Fruit fly (Drosophila melanogaster) whole organism, wandering third instar larva: ENCODE data around the gene ttk.

ENCODE experiments used
- CG32264 ChIP-seq: fragments of 200-800 bp; sonication (Bioruptor generic); optimal IDR thresholded peaks from 2 replicates; lab custom pipeline; 2016; ENCODE audit warnings: missing biosample characterization, missing genetic modification characterization
- Dfd ChIP-seq: fragments of >200 bp; optimal IDR thresholded peaks from 2 replicates; lab custom pipeline; 2017; ENCODE audit warnings: missing biosample characterization, missing genetic modification characterization
- Dif ChIP-seq: fragments of 200-275, 200-300 bp; sonication (Bioruptor generic); optimal IDR thresholded peaks from 2 replicates; lab custom pipeline; 2018; ENCODE audit warnings: missing biosample characterization, missing genetic modification characterization; ENCODE audit not compliant: partially characterized antibody
- GATAd ChIP-seq: sonication (Bioruptor generic); optimal IDR thresholded peaks from 2 replicates; lab custom pipeline; 2016; ENCODE audit warnings: missing biosample characterization, missing genetic modification characterization
- Hr78 ChIP-seq: fragments of >200 bp; optimal IDR thresholded peaks from 2 replicates; lab custom pipeline; 2017; ENCODE audit warnings: missing biosample characterization, missing genetic modification characterization
- Mio ChIP-seq: sonication (Bioruptor generic); optimal IDR thresholded peaks from 2 replicates; lab custom pipeline; 2016; ENCODE audit warnings: missing biosample characterization, missing genetic modification characterization
- OdsH ChIP-seq: fragments of 200-800 bp; sonication (Bioruptor generic); optimal IDR thresholded peaks from 2 replicates; lab custom pipeline; 2016; ENCODE audit warnings: missing biosample characterization, mild to moderate bottlenecking, missing genetic modification characterization
- Rel ChIP-seq, 2 experiments: fragments of 200-800 bp; sonication (Bioruptor generic) in 1 of 2; optimal IDR thresholded peaks; 2 replicates in 1 of 2; 3 replicates in 1 of 2; lab custom pipeline; 2016 to 2019; ENCODE audit warnings: mild to moderate bottlenecking in 2 of 2, missing biosample characterization in 2 of 2, missing genetic modification characterization in 2 of 2, moderate library complexity in 1 of 2
- Sp1 ChIP-seq: fragments of 200-800 bp; sonication (Bioruptor generic); optimal IDR thresholded peaks from 3 replicates; lab custom pipeline; 2019; ENCODE audit warnings: missing biosample characterization, mild to moderate bottlenecking, missing genetic modification characterization, moderate library complexity
- Vsx2 ChIP-seq: fragments of 200-300, 225-300 bp; sonication (Bioruptor generic); optimal IDR thresholded peaks from 2 replicates; lab custom pipeline; 2018; ENCODE audit warnings: missing biosample characterization, missing genetic modification characterization; ENCODE audit not compliant: partially characterized antibody
- dl ChIP-seq, 2 experiments: fragments of 175-275, 200-275 bp in 1 of 2; fragments of 200-275 bp in 1 of 2; sonication (Bioruptor generic); optimal IDR thresholded peaks; lab custom pipeline; 2018; ENCODE audit warnings: mild to moderate bottlenecking in 2 of 2, missing biosample characterization in 2 of 2, missing genetic modification characterization in 2 of 2, moderate library complexity in 2 of 2; ENCODE audit not compliant: partially characterized antibody in 2 of 2, insufficient read depth in 1 of 2
- dmrt93B ChIP-seq: fragments of 200-800 bp; sonication (Bioruptor generic); optimal IDR thresholded peaks from 2 replicates; lab custom pipeline; 2018; ENCODE audit warnings: missing biosample characterization, mild to moderate bottlenecking, missing genetic modification characterization
- dsf ChIP-seq: sonication (Bioruptor generic); optimal IDR thresholded peaks from 2 replicates; lab custom pipeline; 2016; ENCODE audit warnings: missing biosample characterization, missing genetic modification characterization, borderline replicate concordance
- ey ChIP-seq: fragments of 200-800 bp; sonication (Bioruptor generic); optimal IDR thresholded peaks from 2 replicates; lab custom pipeline; 2016; ENCODE audit warnings: missing biosample characterization, missing genetic modification characterization
- foxo ChIP-seq, 2 experiments: fragments of 200-800 bp; sonication (Bioruptor generic); optimal IDR thresholded peaks; 2 replicates in 1 of 2; 3 replicates in 1 of 2; lab custom pipeline; 2016 to 2017; ENCODE audit warnings: missing biosample characterization in 2 of 2, missing genetic modification characterization in 2 of 2
- h ChIP-seq: fragments of 200-800 bp; sonication (Bioruptor generic); optimal IDR thresholded peaks from 3 replicates; lab custom pipeline; 2016; ENCODE audit warnings: missing biosample characterization, mild to moderate bottlenecking, missing genetic modification characterization
- pan ChIP-seq: fragments of >200 bp; optimal IDR thresholded peaks from 2 replicates; lab custom pipeline; 2017
- psq ChIP-seq: fragments of 200-800 bp; sonication (Bioruptor generic); optimal IDR thresholded peaks from 3 replicates; lab custom pipeline; 2017; ENCODE audit warnings: missing biosample characterization, mild to moderate bottlenecking, missing genetic modification characterization, moderate library complexity
- sage ChIP-seq: fragments of 200-800 bp; sonication (Bioruptor generic); optimal IDR thresholded peaks from 2 replicates; lab custom pipeline; 2016; ENCODE audit warnings: missing biosample characterization, mild to moderate bottlenecking, missing genetic modification characterization
- tai ChIP-seq: sonication (Bioruptor generic); optimal IDR thresholded peaks from 2 replicates; lab custom pipeline; 2016; ENCODE audit warnings: missing biosample characterization, missing genetic modification characterization

ttk gene

DNA sequence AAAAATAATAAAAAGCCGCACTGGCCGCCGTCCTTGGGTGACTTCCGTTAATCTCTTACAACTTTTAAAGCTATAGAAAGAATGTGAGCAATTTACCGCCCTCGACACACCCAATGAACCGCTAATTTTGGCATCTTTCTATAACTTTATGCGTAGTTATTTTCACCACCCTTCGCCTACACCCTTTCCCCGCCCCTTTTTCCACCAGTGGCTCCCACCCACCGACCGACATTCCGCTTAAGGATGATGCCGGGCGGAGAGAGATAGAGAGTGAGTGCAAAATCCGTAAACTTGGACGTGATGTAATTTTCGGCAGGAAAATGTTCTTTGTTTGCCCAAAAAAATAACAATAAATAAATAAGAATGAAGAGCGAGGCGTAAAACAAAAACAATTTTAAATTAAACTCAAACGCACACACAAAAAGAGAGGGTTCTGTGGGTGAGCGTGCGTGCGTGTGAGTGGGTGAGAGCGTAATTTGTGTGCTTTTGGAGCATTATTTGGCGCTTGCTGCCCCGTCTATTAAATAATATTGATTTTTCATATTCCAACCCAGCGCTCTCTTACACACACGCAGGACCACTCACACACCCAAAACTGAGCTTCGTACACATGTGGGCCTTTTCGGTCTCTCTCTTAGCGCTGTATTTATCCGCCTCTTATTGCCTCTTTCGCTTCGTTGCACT lies 64.0 kb downstream of the ttk start:
- TF ChIP-seq pan (lab: Kevin White, UChicago) (no peak), ey (no peak), tai (GFP tag; lab: Kevin White, UChicago) (no peak), OdsH (GFP tag; lab: Kevin White, UChicago) (peak; percentile 9), Hr78 (no peak), GATAd (no peak), sage (GFP tag; lab: Kevin White, UChicago) (no peak), dsf (no peak), Vsx2 (GFP tag; lab: Kevin White, UChicago) (no peak), Dif (GFP tag; lab: Kevin White, UChicago) (peak; percentile 66), CG32264 (no peak), dmrt93B (no peak), dl (GFP tag; optimal IDR thresholded peaks at IDR 0.05; lab: Kevin White, UChicago; ENCODE audit: insufficient read depth in 1 of 2, partially characterized antibody in 2 of 2) (no peak), h (no peak), foxo (GFP tag; optimal IDR thresholded peaks at IDR 0.05; lab: Kevin White, UChicago) (no peak), Rel (GFP tag; optimal IDR thresholded peaks at IDR 0.05; lab: Kevin White, UChicago) (peak; percentile 20), Rel (tag; optimal IDR thresholded peaks at IDR 0.05; lab: Kevin White, UChicago) (no peak), psq (peak; percentile 17), Dfd (GFP tag; lab: Kevin White, UChicago) (no peak), Mio (GFP tag; lab: Kevin White, UChicago) (no peak), Sp1 (no peak)
- TF ChIP-seq, all 38 proteins: peak for 4
